Fruit fly (Drosophila melanogaster) whole organism: Measurements from ENCODE around the gene endos.

ENCODE experiments used
- CG8478 ChIP-seq: fragments of >200 bp; optimal IDR thresholded peaks from 2 replicates; lab custom pipeline; 2018; ENCODE audit warnings: inconsistent platforms
- Dll ChIP-seq: fragments of >200 bp; optimal IDR thresholded peaks from 2 replicates; lab custom pipeline; 2017
- EcR ChIP-seq, 2 experiments: fragments of >200 bp; optimal IDR thresholded peaks; 2 replicates each; lab custom pipeline; 2017; ENCODE audit warnings: missing biosample characterization in 2 of 2, missing genetic modification characterization in 2 of 2, missing genetic modification reagents in 2 of 2
- pan ChIP-seq: fragments of >200 bp; optimal IDR thresholded peaks from 2 replicates; lab custom pipeline; 2017
- psq ChIP-seq: fragments of >200 bp; optimal IDR thresholded peaks from 2 replicates; lab custom pipeline; 2017
- usp ChIP-seq: fragments of >200 bp; optimal IDR thresholded peaks from 2 replicates; lab custom pipeline; 2017; ENCODE audit warnings: missing biosample characterization, missing genetic modification characterization, mixed read lengths

- TF ChIP-seq usp (GFP tag; lab: Kevin White, UChicago) (no peak), EcR (GFP tag; optimal IDR thresholded peaks at IDR 0.05; lab: Kevin White, UChicago) (no peak), pan (lab: Kevin White, UChicago) (no peak), Dll (lab: Kevin White, UChicago) (no peak), psq (lab: Kevin White, UChicago) (no peak), CG8478 (lab: Kevin White, UChicago) (no peak)
Measured at dm6 chr3L:14053806-14054205, 22.3 kb upstream of the endos start.
